Worm (Caenorhabditis elegans) whole organism, L3 larva: ENCODE results near the gene lgc-20.

Experiments used
- R02D3.7 ChIP-seq: fragments of 150-350 bp; optimal IDR thresholded peaks from 2 replicates; lab custom pipeline; 2014; ENCODE audit warnings: missing biosample characterization, missing genetic modification characterization
- ZK546.5 ChIP-seq: sonication (generic microtip); optimal IDR thresholded peaks from 2 replicates; lab custom pipeline; 2017; ENCODE audit warnings: missing biosample characterization, missing genetic modification characterization
- ama-1 ChIP-seq: fragments of 150-350 bp; optimal IDR thresholded peaks from 2 replicates; lab custom pipeline; 2018
- ceh-16 ChIP-seq: sonication (generic microtip); optimal IDR thresholded peaks from 2 replicates; lab custom pipeline; 2017; ENCODE audit warnings: missing biosample characterization, missing genetic modification characterization
- ceh-28 ChIP-seq: fragments of 150-350 bp; optimal IDR thresholded peaks from 2 replicates; lab custom pipeline; 2014; ENCODE audit warnings: missing biosample characterization, missing genetic modification reagents, missing genetic modification characterization
- ceh-82 ChIP-seq: fragments of 150-350 bp; optimal IDR thresholded peaks from 2 replicates; lab custom pipeline; 2014; ENCODE audit warnings: missing biosample characterization, missing genetic modification characterization
- daf-12 ChIP-seq: fragments of 150-350 bp; optimal IDR thresholded peaks from 2 replicates; lab custom pipeline; 2014; ENCODE audit warnings: missing biosample characterization, missing genetic modification reagents, missing genetic modification characterization
- egl-27 ChIP-seq: sonication (generic microtip); optimal IDR thresholded peaks from 4 replicates; lab custom pipeline; 2017; ENCODE audit warnings: missing biosample characterization, missing genetic modification reagents, missing genetic modification characterization
- egl-5 ChIP-seq: fragments of 150-350 bp; optimal IDR thresholded peaks from 2 replicates; lab custom pipeline; 2017; ENCODE audit warnings: missing biosample characterization, missing genetic modification reagents, missing genetic modification characterization, inconsistent platforms
- elt-1 ChIP-seq: fragments of 150-350 bp; optimal IDR thresholded peaks from 2 replicates; lab custom pipeline; 2014; ENCODE audit warnings: missing biosample characterization, missing genetic modification characterization
- elt-2 ChIP-seq: sonication (generic microtip); optimal IDR thresholded peaks from 2 replicates; lab custom pipeline; 2016; ENCODE audit warnings: missing genetic modification reagents, mild to moderate bottlenecking, missing genetic modification characterization, missing compliant biosample characterization
- elt-3 ChIP-seq, 3 experiments: fragments of 150-350 bp in 1 of 3; sonication (generic microtip) in 2 of 3; optimal IDR thresholded peaks; 2 replicates in 2 of 3; 4 replicates in 1 of 3; lab custom pipeline; 2014 to 2017; ENCODE audit warnings: missing biosample characterization in 3 of 3, missing genetic modification characterization in 3 of 3
- eor-1 ChIP-seq, 2 experiments: fragments of 150-350 bp; optimal IDR thresholded peaks; 2 replicates each; lab custom pipeline; 2014 to 2018; ENCODE audit warnings: missing biosample characterization in 2 of 2, missing genetic modification characterization in 2 of 2
- fkh-10 ChIP-seq: sonication (generic microtip); optimal IDR thresholded peaks from 2 replicates; lab custom pipeline; 2017; ENCODE audit warnings: missing biosample characterization, missing genetic modification reagents, missing genetic modification characterization
- fkh-2 ChIP-seq: fragments of 150-350 bp; optimal IDR thresholded peaks from 2 replicates; lab custom pipeline; 2014; ENCODE audit warnings: missing biosample characterization, missing genetic modification reagents, missing genetic modification characterization
- fos-1 ChIP-seq: fragments of 150-350 bp; optimal IDR thresholded peaks from 2 replicates; lab custom pipeline; 2014; ENCODE audit warnings: missing biosample characterization, missing genetic modification characterization
- hmg-11 ChIP-seq: sonication (generic microtip); optimal IDR thresholded peaks from 2 replicates; lab custom pipeline; 2016; ENCODE audit warnings: missing genetic modification characterization, missing compliant biosample characterization
- lin-15B ChIP-seq: fragments of 150-350 bp; optimal IDR thresholded peaks from 2 replicates; lab custom pipeline; 2014; ENCODE audit warnings: missing biosample characterization, missing genetic modification characterization
- lin-39 ChIP-seq: fragments of 150-350 bp; optimal IDR thresholded peaks from 2 replicates; lab custom pipeline; 2018; ENCODE audit warnings: missing biosample characterization, missing genetic modification reagents, missing genetic modification characterization
- lsy-12 ChIP-seq: sonication (generic microtip); optimal IDR thresholded peaks from 2 replicates; lab custom pipeline; 2016; ENCODE audit warnings: mild to moderate bottlenecking, missing genetic modification characterization, missing compliant biosample characterization
- mdl-1 ChIP-seq: fragments of 150-350 bp; optimal IDR thresholded peaks from 2 replicates; lab custom pipeline; 2014; ENCODE audit warnings: missing biosample characterization, missing genetic modification characterization
- mml-1 ChIP-seq: fragments of 150-350 bp; sonication (generic microtip); optimal IDR thresholded peaks from 3 replicates; lab custom pipeline; 2014; ENCODE audit warnings: missing biosample characterization, missing genetic modification characterization
- nfya-1 ChIP-seq: sonication (generic microtip); optimal IDR thresholded peaks from 2 replicates; lab custom pipeline; 2017; ENCODE audit warnings: missing genetic modification characterization, mild to moderate bottlenecking, missing compliant biosample characterization, antibody characterized with exemption, moderate library complexity; ENCODE audit not compliant: insufficient read depth
- nhr-11 ChIP-seq: fragments of 150-350 bp; optimal IDR thresholded peaks from 2 replicates; lab custom pipeline; 2014; ENCODE audit warnings: missing biosample characterization, missing genetic modification characterization
- nhr-23 ChIP-seq: fragments of 150-350 bp; optimal IDR thresholded peaks from 2 replicates; lab custom pipeline; 2014; ENCODE audit warnings: missing biosample characterization, missing genetic modification reagents, missing genetic modification characterization
- nhr-237 ChIP-seq: fragments of 150-350 bp; optimal IDR thresholded peaks from 2 replicates; lab custom pipeline; 2014; ENCODE audit warnings: missing biosample characterization, missing genetic modification characterization
- nhr-25 ChIP-seq: sonication (generic microtip); optimal IDR thresholded peaks from 2 replicates; lab custom pipeline; 2017; ENCODE audit warnings: missing biosample characterization, missing genetic modification characterization
- nhr-28 ChIP-seq: fragments of 150-350 bp; optimal IDR thresholded peaks from 2 replicates; lab custom pipeline; 2014; ENCODE audit warnings: missing biosample characterization, missing genetic modification characterization
- nhr-43 ChIP-seq: sonication (generic microtip); optimal IDR thresholded peaks from 2 replicates; lab custom pipeline; 2016; ENCODE audit warnings: mild to moderate bottlenecking, missing genetic modification characterization, missing compliant biosample characterization; ENCODE audit not compliant: poor library complexity, severe bottlenecking
- nhr-67 ChIP-seq: fragments of 150-350 bp; optimal IDR thresholded peaks from 2 replicates; lab custom pipeline; 2014; ENCODE audit warnings: missing biosample characterization, missing genetic modification characterization
- nhr-76 ChIP-seq: fragments of 150-350 bp; sonication (generic microtip); optimal IDR thresholded peaks from 5 replicates; lab custom pipeline; 2014; ENCODE audit warnings: missing biosample characterization, missing genetic modification characterization
- pha-4 ChIP-seq: fragments of 150-350 bp; optimal IDR thresholded peaks from 2 replicates; lab custom pipeline; 2014; ENCODE audit warnings: missing biosample characterization, missing genetic modification reagents, missing genetic modification characterization
- pqm-1 ChIP-seq: fragments of 150-350 bp; optimal IDR thresholded peaks from 2 replicates; lab custom pipeline; 2017; ENCODE audit warnings: missing biosample characterization, missing genetic modification characterization, inconsistent platforms
- sea-2 ChIP-seq: fragments of 150-350 bp; sonication (generic microtip); optimal IDR thresholded peaks from 4 replicates; lab custom pipeline; 2014; ENCODE audit warnings: missing biosample characterization, missing genetic modification reagents, missing genetic modification characterization
- skn-1 ChIP-seq: fragments of 150-350 bp; optimal IDR thresholded peaks from 2 replicates; lab custom pipeline; 2014; ENCODE audit warnings: missing biosample characterization, missing genetic modification characterization
- snpc-4 ChIP-seq: fragments of 150-350 bp; optimal IDR thresholded peaks from 2 replicates; lab custom pipeline; 2014; ENCODE audit warnings: missing biosample characterization, missing genetic modification characterization
- unc-39 ChIP-seq: sonication (generic microtip); optimal IDR thresholded peaks from 4 replicates; lab custom pipeline; 2017; ENCODE audit warnings: missing biosample characterization, missing genetic modification characterization
- zag-1 ChIP-seq: fragments of 150-350 bp; optimal IDR thresholded peaks from 2 replicates; lab custom pipeline; 2014; ENCODE audit warnings: missing biosample characterization, missing genetic modification characterization
- ztf-11 ChIP-seq: fragments of 150-350 bp; optimal IDR thresholded peaks from 2 replicates; lab custom pipeline; 2014; ENCODE audit warnings: missing biosample characterization, missing genetic modification characterization
- ztf-4 ChIP-seq: fragments of 150-350 bp; optimal IDR thresholded peaks from 2 replicates; lab custom pipeline; 2014; ENCODE audit warnings: missing biosample characterization, missing genetic modification characterization

Gene lgc-20

ce11 chrII:11377700-11378099 lies 34.3 kb upstream of the lgc-20 start:
- no peak for TF ChIP-seq ztf-4 (tag; lab: Kevin White, UChicago)
- no peak for TF ChIP-seq lin-39 (tag; lab: Kevin White, UChicago)
- no peak for TF ChIP-seq nhr-25 (tag; lab: Kevin White, UChicago)

- TF ChIP-seq ama-1 (lab: Kevin White, UChicago) (peak; percentile 91), unc-39 (no peak), pha-4 (tag; lab: Kevin White, UChicago) (no peak), lsy-12 (tag; lab: Kevin White, UChicago) (peak; percentile 74), pqm-1 (tag; lab: Kevin White, UChicago) (peak; percentile 51), lin-15B (tag; lab: Kevin White, UChicago) (peak; percentile 61), fkh-10 (GFP tag; lab: Kevin White, UChicago) (no peak), nhr-11 (tag; lab: Kevin White, UChicago) (no peak), daf-12 (tag; lab: Kevin White, UChicago) (no peak), egl-5 (no peak), sea-2 (no peak), nhr-25 (tag; lab: Kevin White, UChicago) (peak; percentile 4), lin-39 (tag; lab: Kevin White, UChicago) (no peak), ztf-11 (tag; lab: Kevin White, UChicago) (no peak), snpc-4 (tag; lab: Kevin White, UChicago) (peak; percentile 93), egl-27 (no peak), nhr-23 (peak; percentile 45), nfya-1 (tag; lab: Kevin White, UChicago) (peak; percentile 52), eor-1 (tag; optimal IDR thresholded peaks at IDR 0.05; lab: Kevin White, UChicago) (no peak), elt-2 (tag; lab: Kevin White, UChicago) (peak; percentile 57), zag-1 (tag; lab: Kevin White, UChicago) (no peak), ceh-16 (no peak), ceh-28 (tag; lab: Kevin White, UChicago) (no peak), nhr-76 (tag; lab: Kevin White, UChicago) (no peak), elt-1 (no peak), fkh-2 (no peak), nhr-237 (no peak), hmg-11 (tag; lab: Kevin White, UChicago) (no peak), mml-1 (tag; lab: Kevin White, UChicago) (no peak), ZK546.5 (tag; lab: Kevin White, UChicago) (no peak), nhr-43 (peak; percentile 53), nhr-28 (tag; lab: Kevin White, UChicago) (no peak), ceh-82 (tag; lab: Kevin White, UChicago) (no peak), skn-1 (tag; lab: Kevin White, UChicago) (no peak), fos-1 (tag; lab: Kevin White, UChicago) (no peak), mdl-1 (no peak)
These were observed 33.2 kb upstream of the lgc-20 start for ce11 chrII:11376598-11377108.

ce11 chrII:11376026-11376425 lies 32.6 kb upstream of the lgc-20 start:
- TF ChIP-seq mdl-1 (no peak), R02D3.7 (no peak)

- TF ChIP-seq nhr-67 (tag; lab: Kevin White, UChicago) (no peak), ceh-28 (tag; lab: Kevin White, UChicago) (no peak), elt-3 (tag; optimal IDR thresholded peaks at IDR 0.05; lab: Kevin White, UChicago) (no peak), nhr-43 (peak; percentile 84)
These were observed 28.6 kb upstream of the lgc-20 start, which contains the start of gene C33B4.2 for ce11 chrII:11371981-11372380. TSS of gene C33B4.2 (minus strand) at chrII:11372145.
